Fruit fly (Drosophila melanogaster): ENCODE results near the gene Faf2.

The Faf2 gene

DNA sequence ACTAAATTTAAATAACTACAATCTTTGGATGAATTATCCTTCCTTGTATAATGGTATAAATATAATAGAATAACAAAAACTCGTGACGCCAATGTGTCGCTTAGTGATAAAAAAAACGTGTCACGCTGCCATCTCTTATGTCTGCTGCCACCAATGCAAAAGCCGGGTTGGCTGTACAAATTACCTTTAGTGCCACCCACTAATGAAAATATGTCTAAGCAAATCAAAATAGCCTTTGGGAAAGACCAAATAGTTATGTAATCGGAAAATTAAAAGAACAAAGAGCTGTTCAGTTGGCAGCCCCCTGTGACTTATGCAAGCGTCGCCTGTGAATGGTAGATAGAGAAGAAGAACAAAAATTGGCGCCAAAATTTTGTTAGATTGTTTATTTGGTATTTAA is 19.1 kb downstream of the Faf2 start, which contains the start of gene CG10336 (continued):
- 0 out of 2 replicates have a peak, but pooled peaks have one; percentile 25 for TF ChIP-seq ato (GFP tag; IDR thresholded peaks at IDR 0.05; ENCODE audit: partially characterized antibody)
- TF ChIP-seq CG3407 (GFP tag; optimal IDR thresholded peaks at IDR 0.05) = no peak
- TF ChIP-seq pzg (GFP tag; optimal IDR thresholded peaks at IDR 0.05) = peak; percentile 67
- TF ChIP-seq grn (GFP tag; optimal IDR thresholded peaks at IDR 0.05) = no peak
- TF ChIP-seq cwo (GFP tag; optimal IDR thresholded peaks at IDR 0.05) = no peak
- TF ChIP-seq vfl (GFP tag; optimal IDR thresholded peaks at IDR 0.05) = no peak
- TF ChIP-seq insv (GFP tag; optimal IDR thresholded peaks at IDR 0.05) = no peak
- TF ChIP-seq unpg (GFP tag; optimal IDR thresholded peaks at IDR 0.05) = no peak
- TF ChIP-seq oc (tag; optimal IDR thresholded peaks at IDR 0.05) = no peak
- TF ChIP-seq CG7786 (GFP tag; optimal IDR thresholded peaks at IDR 0.05) = no peak
- TF ChIP-seq Awh (GFP tag; IDR thresholded peaks at IDR 0.05) = no peak
- TF ChIP-seq twi (tag; optimal IDR thresholded peaks at IDR 0.05) = no peak
- TF ChIP-seq E2f1 (GFP tag; IDR thresholded peaks at IDR 0.05) = peak; percentile 93
- TF ChIP-seq CG9215 (GFP tag; IDR thresholded peaks at IDR 0.05) = no peak
- TF ChIP-seq fd3F (GFP tag; optimal IDR thresholded peaks at IDR 0.05) = no peak
- TF ChIP-seq Spps (tag; optimal IDR thresholded peaks at IDR 0.05) = no peak
- no peak for TF ChIP-seq nmo (GFP tag; optimal IDR thresholded peaks at IDR 0.05)
- no peak for TF ChIP-seq C15 (GFP tag; IDR thresholded peaks at IDR 0.05)
- no peak for TF ChIP-seq CG31388 (GFP tag; optimal IDR thresholded peaks at IDR 0.05)
- no peak for TF ChIP-seq CG13894 (tag; optimal IDR thresholded peaks at IDR 0.05)
- TF ChIP-seq ewg (GFP tag; optimal IDR thresholded peaks at IDR 0.05) = no peak
- no peak for TF ChIP-seq CG10979 (tag; optimal IDR thresholded peaks at IDR 0.05)
- TF ChIP-seq CG31224 (GFP tag; IDR thresholded peaks at IDR 0.05) = no peak
- no peak for TF ChIP-seq kah (GFP tag; optimal IDR thresholded peaks at IDR 0.05)
- no peak for TF ChIP-seq hth (optimal IDR thresholded peaks at IDR 0.05)
- no peak for TF ChIP-seq Antp (GFP tag; optimal IDR thresholded peaks at IDR 0.05)
- no peak for TF ChIP-seq CG3163 (GFP tag; optimal IDR thresholded peaks at IDR 0.05)
- TF ChIP-seq Trl (optimal IDR thresholded peaks at IDR 0.05) = no peak
- TF ChIP-seq Trl (GFP tag; optimal IDR thresholded peaks at IDR 0.05) = peak; percentile 2
- peak; percentile 55 for TF ChIP-seq CG15514 (GFP tag; optimal IDR thresholded peaks at IDR 0.05)
- TF ChIP-seq da (GFP tag; optimal IDR thresholded peaks at IDR 0.05) = no peak
- TF ChIP-seq CG3995 (GFP tag; optimal IDR thresholded peaks at IDR 0.05) = no peak
- no peak for TF ChIP-seq Med (GFP tag)
- TF ChIP-seq CG8290 (GFP tag; optimal IDR thresholded peaks at IDR 0.05) = no peak
- peak in 1 of 2 experiments; percentile 1 for TF ChIP-seq CG8290 (tag; optimal IDR thresholded peaks at IDR 0.05)
- no peak for TF ChIP-seq salm (tag; optimal IDR thresholded peaks at IDR 0.05)
- TF ChIP-seq Nf-YB (GFP tag; optimal IDR thresholded peaks at IDR 0.05) = peak; percentile 2
- no peak for TF ChIP-seq jumu (GFP tag; optimal IDR thresholded peaks at IDR 0.05)
- TF ChIP-seq CG6765 (GFP tag; optimal IDR thresholded peaks at IDR 0.05) = no peak
- no peak for TF ChIP-seq zen (tag; optimal IDR thresholded peaks at IDR 0.05)
- no peak for TF ChIP-seq lab (GFP tag; optimal IDR thresholded peaks at IDR 0.05)
- TF ChIP-seq Mes4 (GFP tag; optimal IDR thresholded peaks at IDR 0.05) = no peak
- TF ChIP-seq Dp (GFP tag; optimal IDR thresholded peaks at IDR 0.05) = peak; percentile 89
- no peak for TF ChIP-seq ase (GFP tag; IDR thresholded peaks at IDR 0.05)
- no peak for TF ChIP-seq CG32767 (GFP tag; IDR thresholded peaks at IDR 0.05)
- peak; percentile 42 for TF ChIP-seq CG2129 (GFP tag; IDR thresholded peaks at IDR 0.05; ENCODE audit: partially characterized antibody)
- no peak for TF ChIP-seq stc (GFP tag; IDR thresholded peaks at IDR 0.05)
- no peak for TF ChIP-seq wor (GFP tag; IDR thresholded peaks at IDR 0.05)
- no peak for TF ChIP-seq Elba2 (GFP tag; optimal IDR thresholded peaks at IDR 0.05)
- 0 out of 3 replicates have a peak, but pooled peaks have one; percentile 30 for TF ChIP-seq CG7963 (GFP tag; IDR thresholded peaks at IDR 0.05; ENCODE audit: partially characterized antibody)
- no peak for TF ChIP-seq mld (GFP tag; IDR thresholded peaks at IDR 0.05; ENCODE audit: partially characterized antibody)
- TF ChIP-seq YL-1 (GFP tag; optimal IDR thresholded peaks at IDR 0.05) = peak; percentile 60
